Worm (Caenorhabditis elegans): ENCODE measurements around the gene sri-65.
A peak's percentile ranks its signal among the peaks of the same experiment; 100 is the strongest.

sri-65 gene

DNA sequence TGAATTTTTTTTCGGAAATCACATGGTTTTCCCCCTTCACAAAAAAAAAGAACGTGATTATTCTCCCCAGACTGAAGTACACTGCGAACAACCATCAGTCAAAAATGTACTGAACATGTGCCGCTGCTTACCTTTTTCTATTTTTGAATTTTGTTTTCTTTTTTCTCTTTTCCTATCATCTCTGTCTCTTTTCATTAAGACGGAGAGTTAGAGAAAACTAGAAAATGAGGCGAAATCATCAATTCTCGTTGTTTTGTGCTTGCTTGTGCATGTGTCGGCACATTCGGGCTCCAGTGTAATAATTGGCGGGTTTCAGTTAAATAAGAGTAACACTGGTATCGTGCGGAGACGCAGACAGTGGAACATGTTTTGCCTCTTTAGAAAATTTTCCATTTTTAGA lies 35.9 kb downstream of the sri-65 start (continued):
- TF ChIP-seq aha-1 (tag; optimal IDR thresholded peaks at IDR 0.05) (no peak), unc-86 (tag; optimal IDR thresholded peaks at IDR 0.05) (no peak), nhr-28 (tag; optimal IDR thresholded peaks at IDR 0.05) (no peak), fkh-4 (tag; optimal IDR thresholded peaks at IDR 0.05; ENCODE audit: borderline replicate concordance) (no peak), jun-1 (tag; optimal IDR thresholded peaks at IDR 0.05) (no peak), fkh-8 (tag; optimal IDR thresholded peaks at IDR 0.05) (no peak), nhr-90 (tag; optimal IDR thresholded peaks at IDR 0.05; ENCODE audit: poor library complexity) (no peak), ceh-82 (tag; optimal IDR thresholded peaks at IDR 0.05) (no peak), unc-30 (tag; optimal IDR thresholded peaks at IDR 0.05) (no peak), C34B4.2 (tag; optimal IDR thresholded peaks at IDR 0.05) (no peak), tlp-1 (tag; optimal IDR thresholded peaks at IDR 0.05) (no peak), ceh-90 (tag; optimal IDR thresholded peaks at IDR 0.05) (no peak), fkh-10 (GFP tag; optimal IDR thresholded peaks at IDR 0.05) (no peak), nhr-47 (tag; optimal IDR thresholded peaks at IDR 0.05) (no peak), hlh-17 (GFP tag; optimal IDR thresholded peaks at IDR 0.05; ENCODE audit: borderline replicate concordance) (no peak), blmp-1 (tag; optimal IDR thresholded peaks at IDR 0.05) (no peak), dsc-1 (tag; optimal IDR thresholded peaks at IDR 0.05) (peak; percentile 51), irx-1 (tag; optimal IDR thresholded peaks at IDR 0.05) (no peak), ets-5 (GFP tag; IDR thresholded peaks at IDR 0.05) (no peak), nhr-71 (tag; optimal IDR thresholded peaks at IDR 0.05) (peak; percentile 58), unc-62 (GFP tag; optimal IDR thresholded peaks at IDR 0.05) (no peak), pag-3 (tag; optimal IDR thresholded peaks at IDR 0.05; ENCODE audit: borderline replicate concordance, insufficient read depth) (no peak), efl-3 (GFP tag; optimal IDR thresholded peaks at IDR 0.05) (no peak), sox-4 (tag; optimal IDR thresholded peaks at IDR 0.05) (no peak), mab-9 (GFP tag; IDR thresholded peaks at IDR 0.05) (no peak), egl-13 (tag; optimal IDR thresholded peaks at IDR 0.05) (no peak), mep-1 (tag; optimal IDR thresholded peaks at IDR 0.05) (peak; percentile 39), snu-23 (GFP tag; optimal IDR thresholded peaks at IDR 0.05) (peak; percentile 34), nhr-12 (tag; optimal IDR thresholded peaks at IDR 0.05) (no peak), rnt-1 (tag; optimal IDR thresholded peaks at IDR 0.05) (peak; percentile 67), xbp-1 (tag; optimal IDR thresholded peaks at IDR 0.05) (no peak), C16A3.4 (tag; optimal IDR thresholded peaks at IDR 0.05) (peak; percentile 12), hpl-2 (GFP tag; optimal IDR thresholded peaks at IDR 0.05) (no peak), skn-1 (tag; optimal IDR thresholded peaks at IDR 0.05) (peak; percentile 28), unc-130 (tag; optimal IDR thresholded peaks at IDR 0.05) (no peak), tbx-2 (tag; optimal IDR thresholded peaks at IDR 0.05) (no peak), lin-13 (GFP tag; optimal IDR thresholded peaks at IDR 0.05) (no peak), isw-1 (GFP tag; IDR thresholded peaks at IDR 0.05) (no peak), ama-1 (optimal IDR thresholded peaks at IDR 0.05) (no peak), mdl-1 (tag; optimal IDR thresholded peaks at IDR 0.05) (peak in 1 of 2 experiments; percentile 50), ztf-11 (tag; optimal IDR thresholded peaks at IDR 0.05) (no peak), ceh-8 (GFP tag; optimal IDR thresholded peaks at IDR 0.05) (no peak), nhr-11 (tag; optimal IDR thresholded peaks at IDR 0.05) (no peak), pax-3 (tag; optimal IDR thresholded peaks at IDR 0.05) (no peak), lin-35 (GFP tag; optimal IDR thresholded peaks at IDR 0.05) (peak in 1 of 2 experiments; percentile 61), nhr-77 (tag; optimal IDR thresholded peaks at IDR 0.05) (no peak), mef-2 (tag; optimal IDR thresholded peaks at IDR 0.05) (no peak), ceh-88 (GFP tag; IDR thresholded peaks at IDR 0.05) (no peak), zip-4 (GFP tag; optimal IDR thresholded peaks at IDR 0.05) (no peak), snpc-4 (tag; optimal IDR thresholded peaks at IDR 0.05) (no peak), lir-3 (tag; optimal IDR thresholded peaks at IDR 0.05; ENCODE audit: poor library complexity) (no peak), swsn-7 (tag; optimal IDR thresholded peaks at IDR 0.05) (no peak), unc-98 (GFP tag; IDR thresholded peaks at IDR 0.05) (no peak), nhr-20 (tag; optimal IDR thresholded peaks at IDR 0.05) (peak; percentile 43)

Data from whole organism, L1 larva.